Fruit fly (Drosophila melanogaster): ENCODE data around the gene CG14864.

- TF ChIP-seq CG14711 (tag; optimal IDR thresholded peaks at IDR 0.05) (no peak), CG11617 (GFP tag; optimal IDR thresholded peaks at IDR 0.05) (no peak), cic (GFP tag; optimal IDR thresholded peaks at IDR 0.05) (no peak), CG1620 (GFP tag; optimal IDR thresholded peaks at IDR 0.05) (no peak), CG12768 (GFP tag; optimal IDR thresholded peaks at IDR 0.05) (no peak), Clk (GFP tag; optimal IDR thresholded peaks at IDR 0.05) (peak; percentile 5), Crg-1 (GFP tag; optimal IDR thresholded peaks at IDR 0.05) (no peak), CG7101 (tag; optimal IDR thresholded peaks at IDR 0.05) (no peak), CG5204 (GFP tag; optimal IDR thresholded peaks at IDR 0.05) (no peak), kay (GFP tag; ENCODE audit: borderline replicate concordance) (peak; percentile 35), Hr96 (GFP tag; optimal IDR thresholded peaks at IDR 0.05) (no peak), cnc (optimal IDR thresholded peaks at IDR 0.05) (no peak), CG7045 (GFP tag; optimal IDR thresholded peaks at IDR 0.05) (no peak)
These were observed 24.1 kb upstream of the CG14864 start for dm6 chr3R:15292241-15293004.
